Worm (Caenorhabditis elegans) whole organism, L3 larva: ENCODE data around the gene tbb-6.

ENCODE experiments used
- R02D3.7 ChIP-seq: fragments of 150-350 bp; optimal IDR thresholded peaks from 2 replicates; lab custom pipeline; 2014; ENCODE audit warnings: missing biosample characterization, missing genetic modification characterization
- ZK546.5 ChIP-seq: sonication (generic microtip); optimal IDR thresholded peaks from 2 replicates; lab custom pipeline; 2017; ENCODE audit warnings: missing biosample characterization, missing genetic modification characterization
- ama-1 ChIP-seq: fragments of 150-350 bp; optimal IDR thresholded peaks from 2 replicates; lab custom pipeline; 2018
- ceh-16 ChIP-seq: sonication (generic microtip); optimal IDR thresholded peaks from 2 replicates; lab custom pipeline; 2017; ENCODE audit warnings: missing biosample characterization, missing genetic modification characterization
- ceh-28 ChIP-seq: fragments of 150-350 bp; optimal IDR thresholded peaks from 2 replicates; lab custom pipeline; 2014; ENCODE audit warnings: missing biosample characterization, missing genetic modification reagents, missing genetic modification characterization
- ceh-9 ChIP-seq: sonication (generic microtip); optimal IDR thresholded peaks from 2 replicates; lab custom pipeline; 2018; ENCODE audit warnings: missing biosample characterization, missing genetic modification characterization
- egl-27 ChIP-seq: sonication (generic microtip); optimal IDR thresholded peaks from 4 replicates; lab custom pipeline; 2017; ENCODE audit warnings: missing biosample characterization, missing genetic modification reagents, missing genetic modification characterization
- elt-1 ChIP-seq: fragments of 150-350 bp; optimal IDR thresholded peaks from 2 replicates; lab custom pipeline; 2014; ENCODE audit warnings: missing biosample characterization, missing genetic modification characterization
- elt-2 ChIP-seq: sonication (generic microtip); optimal IDR thresholded peaks from 2 replicates; lab custom pipeline; 2016; ENCODE audit warnings: missing genetic modification reagents, mild to moderate bottlenecking, missing genetic modification characterization, missing compliant biosample characterization
- elt-3 ChIP-seq, 3 experiments: fragments of 150-350 bp in 1 of 3; sonication (generic microtip) in 2 of 3; optimal IDR thresholded peaks; 2 replicates in 2 of 3; 4 replicates in 1 of 3; lab custom pipeline; 2014 to 2017; ENCODE audit warnings: missing biosample characterization in 3 of 3, missing genetic modification characterization in 3 of 3
- eor-1 ChIP-seq, 2 experiments: fragments of 150-350 bp; optimal IDR thresholded peaks; 2 replicates each; lab custom pipeline; 2014 to 2018; ENCODE audit warnings: missing biosample characterization in 2 of 2, missing genetic modification characterization in 2 of 2
- fkh-10 ChIP-seq: sonication (generic microtip); optimal IDR thresholded peaks from 2 replicates; lab custom pipeline; 2017; ENCODE audit warnings: missing biosample characterization, missing genetic modification reagents, missing genetic modification characterization
- fos-1 ChIP-seq: fragments of 150-350 bp; optimal IDR thresholded peaks from 2 replicates; lab custom pipeline; 2014; ENCODE audit warnings: missing biosample characterization, missing genetic modification characterization
- hmg-11 ChIP-seq: sonication (generic microtip); optimal IDR thresholded peaks from 2 replicates; lab custom pipeline; 2016; ENCODE audit warnings: missing genetic modification characterization, missing compliant biosample characterization
- lin-15B ChIP-seq: fragments of 150-350 bp; optimal IDR thresholded peaks from 2 replicates; lab custom pipeline; 2014; ENCODE audit warnings: missing biosample characterization, missing genetic modification characterization
- lsy-12 ChIP-seq: sonication (generic microtip); optimal IDR thresholded peaks from 2 replicates; lab custom pipeline; 2016; ENCODE audit warnings: mild to moderate bottlenecking, missing genetic modification characterization, missing compliant biosample characterization
- mdl-1 ChIP-seq: fragments of 150-350 bp; optimal IDR thresholded peaks from 2 replicates; lab custom pipeline; 2014; ENCODE audit warnings: missing biosample characterization, missing genetic modification characterization
- nfya-1 ChIP-seq: sonication (generic microtip); optimal IDR thresholded peaks from 2 replicates; lab custom pipeline; 2017; ENCODE audit warnings: missing genetic modification characterization, mild to moderate bottlenecking, missing compliant biosample characterization, antibody characterized with exemption, moderate library complexity; ENCODE audit not compliant: insufficient read depth
- nhr-11 ChIP-seq: fragments of 150-350 bp; optimal IDR thresholded peaks from 2 replicates; lab custom pipeline; 2014; ENCODE audit warnings: missing biosample characterization, missing genetic modification characterization
- nhr-23 ChIP-seq: fragments of 150-350 bp; optimal IDR thresholded peaks from 2 replicates; lab custom pipeline; 2014; ENCODE audit warnings: missing biosample characterization, missing genetic modification reagents, missing genetic modification characterization
- nhr-237 ChIP-seq: fragments of 150-350 bp; optimal IDR thresholded peaks from 2 replicates; lab custom pipeline; 2014; ENCODE audit warnings: missing biosample characterization, missing genetic modification characterization
- nhr-67 ChIP-seq: fragments of 150-350 bp; optimal IDR thresholded peaks from 2 replicates; lab custom pipeline; 2014; ENCODE audit warnings: missing biosample characterization, missing genetic modification characterization
- nhr-76 ChIP-seq: fragments of 150-350 bp; sonication (generic microtip); optimal IDR thresholded peaks from 5 replicates; lab custom pipeline; 2014; ENCODE audit warnings: missing biosample characterization, missing genetic modification characterization
- pha-4 ChIP-seq: fragments of 150-350 bp; optimal IDR thresholded peaks from 2 replicates; lab custom pipeline; 2014; ENCODE audit warnings: missing biosample characterization, missing genetic modification reagents, missing genetic modification characterization
- pqm-1 ChIP-seq: fragments of 150-350 bp; optimal IDR thresholded peaks from 2 replicates; lab custom pipeline; 2017; ENCODE audit warnings: missing biosample characterization, missing genetic modification characterization, inconsistent platforms
- sea-2 ChIP-seq: fragments of 150-350 bp; sonication (generic microtip); optimal IDR thresholded peaks from 4 replicates; lab custom pipeline; 2014; ENCODE audit warnings: missing biosample characterization, missing genetic modification reagents, missing genetic modification characterization
- skn-1 ChIP-seq: fragments of 150-350 bp; optimal IDR thresholded peaks from 2 replicates; lab custom pipeline; 2014; ENCODE audit warnings: missing biosample characterization, missing genetic modification characterization
- snpc-4 ChIP-seq: fragments of 150-350 bp; optimal IDR thresholded peaks from 2 replicates; lab custom pipeline; 2014; ENCODE audit warnings: missing biosample characterization, missing genetic modification characterization
- tbx-2 ChIP-seq: sonication (generic microtip); optimal IDR thresholded peaks from 2 replicates; lab custom pipeline; 2016; ENCODE audit warnings: mild to moderate bottlenecking, missing genetic modification characterization, missing compliant biosample characterization
- zag-1 ChIP-seq: fragments of 150-350 bp; optimal IDR thresholded peaks from 2 replicates; lab custom pipeline; 2014; ENCODE audit warnings: missing biosample characterization, missing genetic modification characterization
- ztf-4 ChIP-seq: fragments of 150-350 bp; optimal IDR thresholded peaks from 2 replicates; lab custom pipeline; 2014; ENCODE audit warnings: missing biosample characterization, missing genetic modification characterization

tbb-6 gene

DNA sequence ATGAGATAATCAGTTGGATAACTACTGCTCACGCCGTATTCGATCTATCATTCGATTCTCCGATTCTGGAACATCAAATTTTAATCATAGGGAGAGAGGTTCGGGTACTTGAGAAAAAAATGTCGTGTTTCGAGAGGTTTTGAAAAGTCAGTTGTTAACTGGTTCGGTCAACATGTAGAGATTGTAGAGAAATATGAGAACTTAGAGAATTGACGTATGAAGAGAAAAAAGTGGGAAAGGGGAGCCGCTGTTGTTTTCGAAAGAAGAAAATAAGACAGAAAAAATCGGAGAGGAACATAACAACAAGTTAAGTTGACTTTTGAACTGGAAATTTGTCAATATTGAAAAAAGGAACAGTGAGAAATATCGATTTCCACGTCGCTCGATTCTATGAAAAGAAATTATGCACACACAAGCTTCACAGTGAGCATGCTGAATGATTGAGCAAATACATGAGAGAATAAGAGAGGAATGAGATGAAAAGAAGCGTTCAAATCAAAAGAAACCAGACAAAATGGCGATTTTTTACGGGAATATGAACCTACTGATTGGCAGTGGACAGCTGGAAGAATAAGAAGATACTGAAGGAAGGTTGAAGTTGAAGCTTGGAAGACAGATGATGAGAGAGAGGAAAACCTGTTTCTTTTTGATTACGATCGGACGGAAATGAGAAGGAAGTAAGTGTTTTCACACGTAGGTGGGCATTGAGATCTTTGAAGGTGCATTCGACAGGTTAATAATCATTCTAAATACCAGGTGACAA lies 16.2 kb upstream of the tbb-6 start, which contains the start of the genes T04H1.13, slfl-5 and rad-50:
T04H1.13 (minus strand) TSS at position 51 of the 763 bp plus-strand sequence.
slfl-5 (minus strand) TSS at position 65 of the 763 bp plus-strand sequence.
rad-50 (plus strand) TSS at position 667 of the 763 bp plus-strand sequence.
- TF ChIP-seq pha-4 (tag; lab: Kevin White, UChicago): peak; percentile 96
- TF ChIP-seq ama-1 (lab: Kevin White, UChicago): no peak
- TF ChIP-seq snpc-4 (tag; lab: Kevin White, UChicago): peak; percentile 9
- TF ChIP-seq nhr-23: peak; percentile 20
- TF ChIP-seq sea-2: no peak

DNA sequence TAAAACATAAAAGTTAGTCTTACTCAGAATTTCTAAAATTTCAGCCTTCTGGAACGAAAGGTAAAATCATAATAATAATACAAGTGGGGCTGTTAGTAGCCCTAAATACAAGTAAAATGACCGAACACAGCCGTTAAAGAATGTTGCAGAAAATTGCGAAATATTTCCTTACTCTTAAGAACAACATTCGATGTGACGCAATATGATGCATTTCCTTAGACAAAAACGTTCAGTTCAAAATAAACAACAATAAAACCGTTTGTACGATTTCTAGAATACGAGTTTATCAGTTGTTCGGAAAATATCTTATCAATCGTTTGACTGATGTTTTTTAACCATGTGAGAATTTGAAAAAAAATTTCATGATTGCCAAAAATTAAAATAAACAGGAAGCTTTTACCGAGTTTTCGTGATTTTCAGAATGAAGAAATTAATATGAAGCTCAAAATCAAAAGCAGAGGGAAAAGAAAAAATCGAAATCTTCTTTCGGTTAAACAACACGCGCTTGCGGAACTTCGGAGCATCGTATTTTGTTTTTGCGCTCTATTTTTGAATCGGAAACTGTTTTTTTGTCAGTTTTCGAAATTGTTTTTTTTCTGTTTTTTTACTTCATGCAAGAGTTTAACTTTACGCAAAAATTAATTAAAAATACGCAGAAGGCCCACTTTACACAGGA lies 15.4 kb upstream of the tbb-6 start:
- TF ChIP-seq ama-1 (lab: Kevin White, UChicago) (no peak), ceh-28 (tag; lab: Kevin White, UChicago) (no peak), mdl-1 (tag; lab: Kevin White, UChicago) (no peak), fkh-10 (GFP tag; lab: Kevin White, UChicago) (no peak), tbx-2 (no peak), snpc-4 (tag; lab: Kevin White, UChicago) (no peak), nhr-237 (no peak), pqm-1 (tag; lab: Kevin White, UChicago) (no peak), lin-15B (tag; lab: Kevin White, UChicago) (peak; percentile 19), elt-2 (tag; lab: Kevin White, UChicago) (peak; percentile 63), pha-4 (tag; lab: Kevin White, UChicago) (peak; percentile 23), nfya-1 (tag; lab: Kevin White, UChicago) (no peak)

DNA sequence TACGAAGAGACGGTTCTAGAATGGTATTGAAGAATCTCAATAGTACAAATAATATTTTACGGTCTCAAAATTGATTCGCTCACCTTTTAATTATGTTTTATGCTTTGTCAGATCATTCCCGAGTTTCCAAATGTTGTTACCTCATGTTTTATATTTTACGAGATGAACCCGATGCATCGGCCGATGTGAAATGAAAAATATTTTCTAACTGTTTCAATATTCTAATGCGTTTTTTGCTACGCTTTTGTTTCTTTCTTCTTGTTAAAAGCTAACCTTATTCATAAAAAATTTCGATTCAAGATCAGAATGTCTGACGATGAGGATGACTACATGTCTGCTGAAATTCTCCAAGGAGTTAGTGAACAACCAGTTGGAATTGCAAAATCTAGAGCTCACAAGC lies 10.3 kb upstream of the tbb-6 start, which contains the start of gene T04H1.5:
T04H1.5 (plus strand) TSS at position 301 of the 400 bp plus-strand sequence.
- TF ChIP-seq elt-2 (tag; lab: Kevin White, UChicago) (no peak), elt-3 (tag; optimal IDR thresholded peaks at IDR 0.05; lab: Kevin White, UChicago) (no peak), ama-1 (lab: Kevin White, UChicago) (no peak), R02D3.7 (no peak), egl-27 (tag; lab: Kevin White, UChicago) (no peak), lsy-12 (tag; lab: Kevin White, UChicago) (no peak), ZK546.5 (no peak), ceh-28 (tag; lab: Kevin White, UChicago) (no peak), fos-1 (no peak), nhr-23 (no peak), eor-1 (tag; optimal IDR thresholded peaks at IDR 0.05; lab: Kevin White, UChicago) (no peak), hmg-11 (no peak), nhr-76 (tag; lab: Kevin White, UChicago) (no peak), pqm-1 (tag; lab: Kevin White, UChicago) (no peak)

DNA sequence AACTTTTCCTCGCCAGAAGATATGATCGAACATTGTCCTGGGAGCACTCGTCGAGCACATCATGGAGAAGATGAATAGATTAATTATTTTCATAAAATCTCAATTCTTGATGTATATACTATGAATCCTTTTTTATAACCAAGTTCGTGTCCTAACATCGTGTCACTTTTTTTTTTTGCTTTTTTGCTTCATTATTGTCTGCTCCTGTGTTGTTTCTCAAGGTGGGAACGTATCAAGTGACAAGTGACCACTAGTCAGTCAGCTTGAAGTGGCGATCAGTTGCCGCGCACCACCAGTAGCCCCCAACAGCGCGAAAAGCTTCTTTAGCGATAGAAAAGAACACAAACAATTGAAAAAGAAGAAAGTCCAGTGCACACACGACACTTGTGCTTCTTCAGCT lies 9.1 kb upstream of the tbb-6 start, which contains the start of gene lrx-1:
lrx-1 (plus strand) TSS at position 301 of the 400 bp plus-strand sequence.
- TF ChIP-seq ceh-9 (tag; lab: Kevin White, UChicago) (no peak), nhr-67 (tag; lab: Kevin White, UChicago) (no peak), elt-1 (tag; lab: Kevin White, UChicago) (no peak), zag-1 (tag; lab: Kevin White, UChicago) (no peak)
- TF ChIP-seq, all 47 proteins: peak for 0

DNA sequence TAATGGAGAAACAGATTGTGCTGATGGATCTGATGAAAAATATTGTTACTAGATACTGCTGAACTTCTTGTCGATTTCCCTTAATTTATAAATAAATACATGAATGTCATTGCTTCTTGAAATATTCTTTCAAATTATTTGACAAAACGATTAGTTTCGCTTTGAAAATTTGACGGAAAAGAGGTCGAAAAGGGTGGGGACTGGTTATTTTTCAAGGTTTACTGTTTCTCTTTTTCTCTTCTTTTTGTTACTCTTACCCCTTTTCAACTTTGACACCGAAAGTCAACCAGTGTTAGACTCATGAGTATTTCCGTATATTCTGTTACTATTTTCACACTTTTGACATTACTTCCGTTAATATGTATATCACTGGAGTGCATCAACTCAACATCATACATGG lies 6.0 kb upstream of the tbb-6 start, which contains the start of gene T04H1.12:
T04H1.12 (plus strand) TSS at position 301 of the 400 bp plus-strand sequence.
- no peak for TF ChIP-seq elt-1 (tag; lab: Kevin White, UChicago)
- no peak for TF ChIP-seq mdl-1 (tag; lab: Kevin White, UChicago)
- no peak for TF ChIP-seq ceh-9 (tag; lab: Kevin White, UChicago)
- no peak for TF ChIP-seq eor-1 (tag; optimal IDR thresholded peaks at IDR 0.05; lab: Kevin White, UChicago)
- TF ChIP-seq zag-1 (tag; lab: Kevin White, UChicago): no peak
- no peak for TF ChIP-seq snpc-4 (tag; lab: Kevin White, UChicago)
- no peak for TF ChIP-seq ceh-16 (tag; lab: Kevin White, UChicago)
- TF ChIP-seq skn-1: no peak
- TF ChIP-seq tbx-2: no peak
- TF ChIP-seq nhr-11 (tag; lab: Kevin White, UChicago): no peak
- TF ChIP-seq ztf-4 (tag; lab: Kevin White, UChicago): no peak
